Fruit fly (Drosophila melanogaster): Measurements from ENCODE around the gene CG5787.

The CG5787 gene

dm6 chr2L:12704418-12704920 is 8.3 kb downstream of the CG5787 start, which contains the start of the genes CG5776 and spict (continued):
- peak; percentile 56 for TF ChIP-seq Nf-YB (GFP tag; optimal IDR thresholded peaks at IDR 0.05)
- TF ChIP-seq CG11695 (GFP tag; IDR thresholded peaks at IDR 0.05) = peak; percentile 60; the same call in 2 of the 3 replicates
- peak; percentile 33 for TF ChIP-seq odd (GFP tag; optimal IDR thresholded peaks at IDR 0.05)
- peak; percentile 18 for TF ChIP-seq ATbp (GFP tag; optimal IDR thresholded peaks at IDR 0.05)
- TF ChIP-seq CG15696 (tag; optimal IDR thresholded peaks at IDR 0.05) = peak; percentile 61
- TF ChIP-seq dmrt99B (tag; optimal IDR thresholded peaks at IDR 0.05) = no peak
- TF ChIP-seq stc (GFP tag; IDR thresholded peaks at IDR 0.05) = peak; percentile 74
- TF ChIP-seq pb (GFP tag; optimal IDR thresholded peaks at IDR 0.05) = no peak
- no peak for TF ChIP-seq chinmo (GFP tag; IDR thresholded peaks at IDR 0.05; ENCODE audit: partially characterized antibody)
- no peak for TF ChIP-seq hbn (GFP tag; IDR thresholded peaks at IDR 0.05; ENCODE audit: partially characterized antibody)
- TF ChIP-seq Taf1 (GFP tag; IDR thresholded peaks at IDR 0.05) = no peak
- peak; percentile 28 for TF ChIP-seq pum (GFP tag; optimal IDR thresholded peaks at IDR 0.05)
- TF ChIP-seq abd-A (tag; optimal IDR thresholded peaks at IDR 0.05) = no peak
- peak; percentile 14 for TF ChIP-seq CG6683 (GFP tag; optimal IDR thresholded peaks at IDR 0.05)
- TF ChIP-seq Six4 (GFP tag; optimal IDR thresholded peaks at IDR 0.05) = no peak
- peak; percentile 58 for TF ChIP-seq CG30020 (tag; optimal IDR thresholded peaks at IDR 0.05)
- peak in 1 of 3 experiments; percentile 46 for TF ChIP-seq Stat92E (GFP tag; optimal IDR thresholded peaks at IDR 0.05)
- TF ChIP-seq Nf-YC (tag; optimal IDR thresholded peaks at IDR 0.05) = peak; percentile 66
- TF ChIP-seq Sry-β (GFP tag; optimal IDR thresholded peaks at IDR 0.05) = peak; percentile 99
- peak; percentile 78 for TF ChIP-seq sug (tag; optimal IDR thresholded peaks at IDR 0.05)
- no peak for TF ChIP-seq ash1 (GFP tag; optimal IDR thresholded peaks at IDR 0.05)
- no peak for TF ChIP-seq corto (GFP tag; optimal IDR thresholded peaks at IDR 0.05)
- TF ChIP-seq D19B (GFP tag; optimal IDR thresholded peaks at IDR 0.05) = peak; percentile 3
- TF ChIP-seq CG7839 (tag; optimal IDR thresholded peaks at IDR 0.05) = peak; percentile 69
- TF ChIP-seq Doc3 (GFP tag; IDR thresholded peaks at IDR 0.05; ENCODE audit: partially characterized antibody) = no peak
- TF ChIP-seq ci (GFP tag; IDR thresholded peaks at IDR 0.05) = peak; percentile 73
- TF ChIP-seq zen2 (GFP tag; IDR thresholded peaks at IDR 0.05; ENCODE audit: partially characterized antibody) = no peak
- TF ChIP-seq wdn (GFP tag; IDR thresholded peaks at IDR 0.05) = no peak; the same call in none of the 2 replicates
- no peak for TF ChIP-seq Bdp1 (GFP tag; optimal IDR thresholded peaks at IDR 0.05)
- TF ChIP-seq Fer1 (GFP tag; optimal IDR thresholded peaks at IDR 0.05) = peak; percentile 70
- no peak for TF ChIP-seq Elba2 (GFP tag; optimal IDR thresholded peaks at IDR 0.05)
- TF ChIP-seq CG7357 (GFP tag; IDR thresholded peaks at IDR 0.05) = peak; percentile 45; the same call in 1 of the 3 replicates
- peak; percentile 57; the same call in 2 of the 3 replicates for TF ChIP-seq so (GFP tag; IDR thresholded peaks at IDR 0.05)
- TF ChIP-seq CG7556 (GFP tag; optimal IDR thresholded peaks at IDR 0.05) = peak; percentile 74
- TF ChIP-seq CG10431 (GFP tag; optimal IDR thresholded peaks at IDR 0.05) = no peak
- TF ChIP-seq CG32767 (GFP tag; IDR thresholded peaks at IDR 0.05) = no peak; the same call in 1 of the 2 replicates
- no peak for TF ChIP-seq wek (GFP tag; optimal IDR thresholded peaks at IDR 0.05)
- peak; percentile 68 for TF ChIP-seq CG17385 (GFP tag; optimal IDR thresholded peaks at IDR 0.05)
- peak; percentile 53; the same call in 1 of the 2 replicates for TF ChIP-seq Nf-YA (GFP tag; IDR thresholded peaks at IDR 0.05)
- peak; percentile 93 for TF ChIP-seq HmgZ (tag; optimal IDR thresholded peaks at IDR 0.05)
- TF ChIP-seq caup (GFP tag; optimal IDR thresholded peaks at IDR 0.05; ENCODE audit: severe bottlenecking) = peak; percentile 32
- TF ChIP-seq Fer3 (tag; optimal IDR thresholded peaks at IDR 0.05) = peak; percentile 65
- TF ChIP-seq CG16779 (GFP tag; IDR thresholded peaks at IDR 0.05) = no peak
- TF ChIP-seq CG9797 (GFP tag; optimal IDR thresholded peaks at IDR 0.05) = peak; percentile 80
- peak; percentile 58 for TF ChIP-seq Chrac-16 (GFP tag; optimal IDR thresholded peaks at IDR 0.05)
- TF ChIP-seq h (optimal IDR thresholded peaks at IDR 0.05) = no peak
- TF ChIP-seq exex (tag; optimal IDR thresholded peaks at IDR 0.05) = peak; percentile 15
- peak; percentile 39; the same call in 1 of the 2 replicates for TF ChIP-seq inv (GFP tag; IDR thresholded peaks at IDR 0.05; ENCODE audit: partially characterized antibody)
- peak; percentile 92 for TF ChIP-seq CG12391 (tag; optimal IDR thresholded peaks at IDR 0.05)

Data from whole organism, embryonic.